Fruit fly (Drosophila melanogaster) whole organism, embryonic: Measurements from ENCODE around the gene CG14915.
A peak's percentile ranks its signal among the peaks of the same experiment; 100 is the strongest.

ENCODE experiments used
- B-H1 ChIP-seq: fragments of 200-800 bp; sonication (Bioruptor generic); IDR thresholded peaks from 3 replicates; pipeline ENCODE4 v1.3.6; 2022; ENCODE audit warnings: missing biosample characterization, missing genetic modification characterization
- Bdp1 ChIP-seq: fragments of 200-800 bp; sonication (Bioruptor generic); optimal IDR thresholded peaks from 3 replicates; lab custom pipeline; 2016; ENCODE audit warnings: missing biosample characterization, missing genetic modification characterization
- BtbVII ChIP-seq: fragments of 200-800 bp; sonication (Bioruptor generic); optimal IDR thresholded peaks from 3 replicates; lab custom pipeline; 2017; ENCODE audit warnings: missing biosample characterization, mild to moderate bottlenecking, missing genetic modification characterization
- Bteb2 ChIP-seq: fragments of 200-800 bp; sonication (Bioruptor generic); optimal IDR thresholded peaks from 2 replicates; lab custom pipeline; 2016; ENCODE audit warnings: missing biosample characterization, missing genetic modification characterization
- CG10431 ChIP-seq: fragments of 200-800 bp; sonication (Bioruptor generic); optimal IDR thresholded peaks from 3 replicates; lab custom pipeline; 2018; ENCODE audit warnings: missing biosample characterization, mild to moderate bottlenecking, missing genetic modification characterization
- CG12219 ChIP-seq: fragments of 200-800 bp; sonication (Bioruptor generic); optimal IDR thresholded peaks from 3 replicates; lab custom pipeline; 2018; ENCODE audit warnings: missing biosample characterization, mild to moderate bottlenecking, missing genetic modification characterization
- CG13624 ChIP-seq: fragments of 200-800 bp; sonication (Bioruptor generic); optimal IDR thresholded peaks from 2 replicates; lab custom pipeline; 2016; ENCODE audit warnings: missing biosample characterization, missing genetic modification characterization
- CG16815 ChIP-seq: fragments of 200-800 bp; sonication (Bioruptor generic); optimal IDR thresholded peaks from 3 replicates; lab custom pipeline; 2017; ENCODE audit warnings: missing biosample characterization, mild to moderate bottlenecking, missing genetic modification characterization
- CG18476 ChIP-seq: fragments of 200-800 bp; sonication (Bioruptor generic); optimal IDR thresholded peaks from 2 replicates; lab custom pipeline; 2016; ENCODE audit warnings: missing biosample characterization, mild to moderate bottlenecking, missing genetic modification characterization
- CG18599 ChIP-seq: fragments of 200-800 bp; sonication (Bioruptor generic); optimal IDR thresholded peaks from 3 replicates; lab custom pipeline; 2017; ENCODE audit warnings: missing biosample characterization, missing genetic modification characterization, mild to moderate bottlenecking, moderate library complexity, missing genetic modification reagents
- CG30020 ChIP-seq: fragments of 200-800 bp; optimal IDR thresholded peaks from 2 replicates; lab custom pipeline; 2019; ENCODE audit warnings: missing biosample characterization, mild to moderate bottlenecking, missing genetic modification characterization, moderate library complexity
- CG34422 ChIP-seq: fragments of 200-800 bp; sonication (Bioruptor generic); IDR thresholded peaks from 3 replicates; pipeline ENCODE4 v1.3.6; 2022; ENCODE audit warnings: missing biosample characterization, missing genetic modification characterization
- CG3847 ChIP-seq: fragments of 200-800 bp; sonication (Bioruptor generic); IDR thresholded peaks from 2 replicates; pipeline ENCODE4 v1.3.6; 2022; ENCODE audit warnings: missing biosample characterization, missing genetic modification characterization
- CG43689 ChIP-seq: fragments of 200-800 bp; sonication (Bioruptor generic); IDR thresholded peaks from 2 replicates; pipeline ENCODE4 v1.3.6; 2022; ENCODE audit warnings: missing biosample characterization, missing genetic modification characterization
- CG6689 ChIP-seq: fragments of 200-800 bp; sonication (Bioruptor generic); IDR thresholded peaks from 2 replicates; pipeline ENCODE4 v1.3.6; 2022; ENCODE audit warnings: missing biosample characterization, missing genetic modification characterization
- CG8924 ChIP-seq: fragments of 200-800 bp; optimal IDR thresholded peaks from 3 replicates; lab custom pipeline; 2019; ENCODE audit warnings: missing biosample characterization, mild to moderate bottlenecking, missing genetic modification characterization, moderate library complexity
- CG8944 ChIP-seq: fragments of 200-800 bp; sonication (Bioruptor generic); optimal IDR thresholded peaks from 3 replicates; lab custom pipeline; 2016; ENCODE audit warnings: missing biosample characterization, missing genetic modification characterization
- CG9727 ChIP-seq: fragments of 200-800 bp; sonication (Bioruptor generic); optimal IDR thresholded peaks from 3 replicates; lab custom pipeline; 2017; ENCODE audit warnings: missing biosample characterization, mild to moderate bottlenecking, missing genetic modification characterization
- CG9817 ChIP-seq: fragments of 200-800 bp; sonication (Bioruptor generic); optimal IDR thresholded peaks from 2 replicates; lab custom pipeline; 2018; ENCODE audit warnings: missing biosample characterization, mild to moderate bottlenecking, missing genetic modification characterization, moderate library complexity
- CoRest ChIP-seq: fragments of 200-800 bp; sonication (Bioruptor generic); optimal IDR thresholded peaks from 3 replicates; lab custom pipeline; 2018; ENCODE audit warnings: missing biosample characterization, mild to moderate bottlenecking, missing genetic modification characterization, moderate library complexity
- D19B ChIP-seq: fragments of 200-800 bp; sonication (Bioruptor generic); optimal IDR thresholded peaks from 2 replicates; lab custom pipeline; 2017; ENCODE audit warnings: missing biosample characterization, mild to moderate bottlenecking, missing genetic modification characterization
- Dbx ChIP-seq: fragments of 200-800 bp; sonication (Bioruptor generic); IDR thresholded peaks from 3 replicates; pipeline ENCODE4 v1.3.6; 2022; ENCODE audit warnings: missing biosample characterization, missing genetic modification characterization
- Deaf1 ChIP-seq: fragments of 200-800 bp; optimal IDR thresholded peaks from 3 replicates; lab custom pipeline; 2019; ENCODE audit warnings: missing biosample characterization, mild to moderate bottlenecking, missing genetic modification characterization, moderate library complexity
- Dip3 ChIP-seq: fragments of 200-800 bp; sonication (Bioruptor generic); optimal IDR thresholded peaks from 3 replicates; lab custom pipeline; 2016; ENCODE audit warnings: missing biosample characterization, missing genetic modification characterization
- HLH54F ChIP-seq: fragments of 200-800 bp; sonication (Bioruptor generic); optimal IDR thresholded peaks from 3 replicates; lab custom pipeline; 2016; ENCODE audit warnings: missing biosample characterization, missing genetic modification characterization
- Hmr ChIP-seq: fragments of 200-800 bp; sonication (Bioruptor generic); optimal IDR thresholded peaks from 3 replicates; lab custom pipeline; 2017; ENCODE audit warnings: mild to moderate bottlenecking, missing biosample characterization, missing genetic modification reagents, missing genetic modification characterization
- NC2β ChIP-seq: fragments of 200-800 bp; sonication (Bioruptor generic); optimal IDR thresholded peaks from 2 replicates; lab custom pipeline; 2016; ENCODE audit warnings: missing biosample characterization, missing genetic modification characterization
- Neu2 ChIP-seq: fragments of 200-800 bp; sonication (Bioruptor generic); optimal IDR thresholded peaks from 3 replicates; lab custom pipeline; 2016; ENCODE audit warnings: missing biosample characterization, missing genetic modification characterization, borderline replicate concordance
- Sox102F ChIP-seq: fragments of 200-800 bp; sonication (Bioruptor generic); optimal IDR thresholded peaks from 2 replicates; lab custom pipeline; 2018; ENCODE audit warnings: missing biosample characterization, mild to moderate bottlenecking, missing genetic modification characterization, moderate library complexity
- Stat92E ChIP-seq, 3 experiments: fragments of >200 bp in 2 of 3; fragments of 200-800 bp in 1 of 3; sonication (Bioruptor generic) in 1 of 3; optimal IDR thresholded peaks; 2 replicates each; lab custom pipeline; 2017 to 2019; ENCODE audit warnings: missing biosample characterization in 3 of 3, missing genetic modification characterization in 3 of 3, mild to moderate bottlenecking in 1 of 3, moderate library complexity in 1 of 3
- TFAM ChIP-seq: fragments of 200-800 bp; sonication (Bioruptor generic); optimal IDR thresholded peaks from 2 replicates; lab custom pipeline; 2017; ENCODE audit warnings: missing biosample characterization, missing genetic modification characterization, inconsistent platforms
- Usf ChIP-seq: fragments of 200-800 bp; sonication (Bioruptor generic); optimal IDR thresholded peaks from 2 replicates; lab custom pipeline; 2017; ENCODE audit warnings: missing genotype, missing biosample characterization, missing genetic modification characterization
- az2 ChIP-seq: fragments of 200-800 bp; sonication (Bioruptor generic); optimal IDR thresholded peaks from 3 replicates; lab custom pipeline; 2016; ENCODE audit warnings: missing biosample characterization, missing genetic modification characterization
- cg ChIP-seq: fragments of 200-800 bp; sonication (Bioruptor generic); optimal IDR thresholded peaks from 3 replicates; lab custom pipeline; 2019; ENCODE audit warnings: missing biosample characterization, mild to moderate bottlenecking, missing genetic modification characterization, moderate library complexity
- ci ChIP-seq: fragments of 200-800 bp; sonication (Bioruptor generic); IDR thresholded peaks from 3 replicates; pipeline ENCODE4 v1.3.6; 2022; ENCODE audit warnings: missing biosample characterization, missing genetic modification characterization
- en ChIP-seq: fragments of 200-800 bp; sonication (Bioruptor generic); optimal IDR thresholded peaks from 2 replicates; lab custom pipeline; 2016; ENCODE audit warnings: missing biosample characterization, missing genetic modification characterization
- fd64A ChIP-seq: fragments of 200-800 bp; sonication (Bioruptor generic); optimal IDR thresholded peaks from 3 replicates; lab custom pipeline; 2018; ENCODE audit warnings: missing biosample characterization, mild to moderate bottlenecking, missing genetic modification characterization
- gce ChIP-seq: fragments of 200-800 bp; sonication (Bioruptor generic); IDR thresholded peaks from 3 replicates; pipeline ENCODE4 v1.3.6; 2022; ENCODE audit warnings: missing biosample characterization, missing genetic modification characterization
- insv ChIP-seq, 2 experiments: fragments of 200-800 bp; sonication (Bioruptor generic); optimal IDR thresholded peaks; 3 replicates each; lab custom pipeline; 2016 to 2018; ENCODE audit warnings: missing biosample characterization in 2 of 2, missing genetic modification characterization in 2 of 2
- kay ChIP-seq: fragments of 200-800 bp; sonication (Bioruptor generic); optimal IDR thresholded peaks from 2 replicates; lab custom pipeline; 2016; ENCODE audit warnings: missing biosample characterization, missing genetic modification characterization
- maf-S ChIP-seq: fragments of 200-800 bp; sonication (Bioruptor generic); optimal IDR thresholded peaks from 2 replicates; lab custom pipeline; 2016; ENCODE audit warnings: missing biosample characterization, missing genetic modification characterization
- mam ChIP-seq: fragments of 200-800 bp; sonication (Bioruptor generic); optimal IDR thresholded peaks from 3 replicates; lab custom pipeline; 2016; ENCODE audit warnings: missing biosample characterization, missing genetic modification characterization
- peb ChIP-seq: fragments of 200-800 bp; sonication (Bioruptor generic); IDR thresholded peaks from 2 replicates; pipeline ENCODE4 v1.3.6; 2022; ENCODE audit warnings: missing biosample characterization, missing genetic modification characterization
- run ChIP-seq: fragments of 200-800 bp; sonication (Bioruptor generic); optimal IDR thresholded peaks from 3 replicates; lab custom pipeline; 2018; ENCODE audit warnings: missing biosample characterization, mild to moderate bottlenecking, missing genetic modification characterization
- scrt ChIP-seq: fragments of 200-800 bp; sonication (Bioruptor generic); optimal IDR thresholded peaks from 2 replicates; lab custom pipeline; 2018; ENCODE audit warnings: missing biosample characterization, mild to moderate bottlenecking, missing genetic modification characterization, moderate library complexity
- sens ChIP-seq: fragments of 200-800 bp; sonication (Bioruptor generic); peaks from one replicate; lab custom pipeline; 2016; ENCODE audit warnings: missing biosample characterization, missing genetic modification characterization
- sens-2 ChIP-seq: fragments of 200-800 bp; sonication (Bioruptor generic); IDR thresholded peaks from 2 replicates; pipeline ENCODE4 v1.3.6; 2022; ENCODE audit warnings: missing biosample characterization, missing genetic modification characterization
- slbo ChIP-seq: fragments of 200-800 bp; sonication (Bioruptor generic); IDR thresholded peaks from 2 replicates; pipeline ENCODE4 v1.3.6; 2022; ENCODE audit warnings: missing biosample characterization, missing genetic modification characterization
- stc ChIP-seq: fragments of 200-800 bp; sonication (Bioruptor generic); IDR thresholded peaks from 2 replicates; pipeline ENCODE4 v1.3.6; 2022; ENCODE audit warnings: missing biosample characterization, missing genetic modification characterization
- tap ChIP-seq: fragments of 200-800 bp; optimal IDR thresholded peaks from 3 replicates; lab custom pipeline; 2019; ENCODE audit warnings: missing biosample characterization, mild to moderate bottlenecking, missing genetic modification characterization, moderate library complexity
- wek ChIP-seq: fragments of 200-800 bp; sonication (Bioruptor generic); optimal IDR thresholded peaks from 3 replicates; lab custom pipeline; 2018; ENCODE audit warnings: missing biosample characterization, mild to moderate bottlenecking, missing genetic modification characterization, moderate library complexity

CG14915 gene

dm6 chr2L:11113011-11113528 lies 42.2 kb downstream of the CG14915 start, which contains the start of gene Idua (continued):
- no peak for TF ChIP-seq Sox102F (GFP tag; lab: Kevin White, UChicago)
- TF ChIP-seq CG12219 (GFP tag; lab: Kevin White, UChicago), result peak; percentile 66
- TF ChIP-seq HLH54F (GFP tag; lab: Kevin White, UChicago), result peak; percentile 38
- TF ChIP-seq CG16815 (GFP tag; lab: Kevin White, UChicago), result peak; percentile 37
- peak; percentile 33 for TF ChIP-seq D19B
- TF ChIP-seq Usf (GFP tag; lab: Kevin White, UChicago), result no peak
- no peak for TF ChIP-seq cg (GFP tag; lab: Kevin White, UChicago)
- TF ChIP-seq CG30020 (tag; lab: Kevin White, UChicago), result peak; percentile 13
- TF ChIP-seq gce (GFP tag; lab: Robert Waterston, UW), result no peak
- TF ChIP-seq scrt (GFP tag; lab: Kevin White, UChicago), result peak; percentile 98
- peak; percentile 61 for TF ChIP-seq peb (GFP tag; lab: Robert Waterston, UW)
- TF ChIP-seq fd64A (GFP tag; lab: Kevin White, UChicago), result peak; percentile 11
- TF ChIP-seq CG9727 (GFP tag; lab: Kevin White, UChicago), result peak; percentile 82
- no peak for TF ChIP-seq Bdp1 (GFP tag; lab: Kevin White, UChicago)
- peak; percentile 57 for TF ChIP-seq Dip3
- TF ChIP-seq CG43689 (GFP tag; lab: Robert Waterston, UW), result no peak
- peak; percentile 81 for TF ChIP-seq CoRest (tag; lab: Kevin White, UChicago)
- no peak for TF ChIP-seq TFAM (GFP tag; lab: Kevin White, UChicago)
- TF ChIP-seq run, result peak; percentile 29
- no peak for TF ChIP-seq CG13624
- peak in 1 of 2 experiments; percentile 19 for TF ChIP-seq insv (GFP tag; optimal IDR thresholded peaks at IDR 0.05; lab: Kevin White, UChicago)
- peak; percentile 91 for TF ChIP-seq Hmr (GFP tag; lab: Kevin White, UChicago)
- no peak for TF ChIP-seq CG10431 (GFP tag; lab: Kevin White, UChicago)
- TF ChIP-seq Deaf1 (tag; lab: Kevin White, UChicago), result no peak
- TF ChIP-seq Neu2 (GFP tag; lab: Kevin White, UChicago), result no peak
- no peak for TF ChIP-seq en
- peak; percentile 1 for TF ChIP-seq wek (GFP tag; lab: Kevin White, UChicago)
- peak; percentile 90 for TF ChIP-seq sens (GFP tag; lab: Kevin White, UChicago)
- TF ChIP-seq Dbx, result peak; percentile 37; the same call in 1 of the 3 replicates
- TF ChIP-seq CG3847 (GFP tag; lab: Robert Waterston, UW), result peak; percentile 53
- peak; percentile 15 for TF ChIP-seq CG8944
- TF ChIP-seq maf-S (GFP tag; lab: Kevin White, UChicago), result no peak
- peak; percentile 38 for TF ChIP-seq mam (GFP tag; lab: Kevin White, UChicago)
- TF ChIP-seq CG6689 (GFP tag; lab: Robert Waterston, UW), result peak; percentile 74
- TF ChIP-seq B-H1 (GFP tag; lab: Robert Waterston, UW), result peak; percentile 16; the same call in 1 of the 3 replicates
- TF ChIP-seq CG9817 (tag; lab: Kevin White, UChicago), result peak; percentile 59
- peak in 1 of 3 experiments; percentile 9 for TF ChIP-seq Stat92E (GFP tag; optimal IDR thresholded peaks at IDR 0.05; lab: Kevin White, UChicago)
- TF ChIP-seq CG34422 (GFP tag; lab: Robert Waterston, UW), result no peak; the same call in 2 of the 3 replicates
- TF ChIP-seq ci, result peak; percentile 61; the same call in 1 of the 3 replicates
- TF ChIP-seq Bteb2 (GFP tag; lab: Kevin White, UChicago), result peak; percentile 26
- TF ChIP-seq CG18599 (GFP tag; lab: Kevin White, UChicago), result peak; percentile 91
- peak; percentile 80 for TF ChIP-seq BtbVII (GFP tag; lab: Kevin White, UChicago)
- no peak for TF ChIP-seq sens-2 (GFP tag; lab: Robert Waterston, UW)
- peak; percentile 48 for TF ChIP-seq CG18476 (GFP tag; lab: Kevin White, UChicago)
- peak; percentile 67 for TF ChIP-seq stc
- TF ChIP-seq kay (GFP tag; lab: Kevin White, UChicago), result peak; percentile 17
- peak; percentile 81 for TF ChIP-seq CG8924 (tag; lab: Kevin White, UChicago)
- TF ChIP-seq az2 (GFP tag; lab: Kevin White, UChicago), result peak; percentile 58
- no peak for TF ChIP-seq tap (tag; lab: Kevin White, UChicago)
- TF ChIP-seq NC2β (GFP tag; lab: Kevin White, UChicago), result no peak
- TF ChIP-seq slbo (GFP tag; lab: Robert Waterston, UW), result peak; percentile 66
